Worm (Caenorhabditis elegans): ENCODE data around the gene tbb-4.

The tbb-4 gene

DNA sequence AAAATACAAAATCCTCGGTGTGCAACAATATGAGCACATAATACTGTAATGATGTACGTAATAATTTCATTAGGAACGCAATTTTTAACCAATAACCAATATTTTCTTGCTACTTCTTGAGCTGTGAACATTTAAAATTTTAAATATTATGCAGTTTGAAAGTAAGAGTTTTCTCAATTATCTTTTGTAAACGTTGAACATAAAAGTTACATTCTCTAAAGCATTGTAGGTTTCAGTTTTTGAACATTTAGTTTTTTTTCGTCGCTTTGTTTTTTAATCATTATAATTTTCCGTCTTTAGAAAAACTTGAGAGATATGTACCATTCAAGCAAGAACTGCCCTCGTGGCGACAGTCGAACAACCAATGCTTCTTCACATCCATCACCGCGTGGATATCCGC is 45.3 kb downstream of the tbb-4 start, which contains the start of gene C23F12.3:
TSS of gene C23F12.3 (plus strand) at position 301 of the 400 bp plus-strand sequence.
- TF ChIP-seq sma-9 (GFP tag; optimal IDR thresholded peaks at IDR 0.05) (no peak), sma-9 (tag; optimal IDR thresholded peaks at IDR 0.05) (no peak), Y55F3AM.14 (GFP tag; optimal IDR thresholded peaks at IDR 0.05) (no peak), ztf-1 (GFP tag; conservative IDR thresholded peaks at IDR 0.05) (no peak), mdl-1 (tag; optimal IDR thresholded peaks at IDR 0.05) (no peak), lsy-2 (tag; optimal IDR thresholded peaks at IDR 0.05) (no peak), nhr-237 (tag; optimal IDR thresholded peaks at IDR 0.05) (no peak), nhr-10 (tag; optimal IDR thresholded peaks at IDR 0.05) (no peak), mbf-1 (tag; optimal IDR thresholded peaks at IDR 0.05) (no peak), egl-27 (tag; optimal IDR thresholded peaks at IDR 0.05) (no peak), lin-13 (GFP tag; optimal IDR thresholded peaks at IDR 0.05) (no peak), sem-4 (tag; optimal IDR thresholded peaks at IDR 0.05) (no peak), crh-2 (tag; optimal IDR thresholded peaks at IDR 0.05) (no peak), nhr-129 (tag; optimal IDR thresholded peaks at IDR 0.05) (no peak), zag-1 (tag; optimal IDR thresholded peaks at IDR 0.05) (no peak), blmp-1 (tag; optimal IDR thresholded peaks at IDR 0.05; ENCODE audit: insufficient read depth) (no peak), unc-39 (tag; optimal IDR thresholded peaks at IDR 0.05) (no peak), snpc-4 (tag; optimal IDR thresholded peaks at IDR 0.05) (no peak), nhr-21 (tag; optimal IDR thresholded peaks at IDR 0.05) (no peak), dmd-4 (tag; optimal IDR thresholded peaks at IDR 0.05) (no peak)

DNA sequence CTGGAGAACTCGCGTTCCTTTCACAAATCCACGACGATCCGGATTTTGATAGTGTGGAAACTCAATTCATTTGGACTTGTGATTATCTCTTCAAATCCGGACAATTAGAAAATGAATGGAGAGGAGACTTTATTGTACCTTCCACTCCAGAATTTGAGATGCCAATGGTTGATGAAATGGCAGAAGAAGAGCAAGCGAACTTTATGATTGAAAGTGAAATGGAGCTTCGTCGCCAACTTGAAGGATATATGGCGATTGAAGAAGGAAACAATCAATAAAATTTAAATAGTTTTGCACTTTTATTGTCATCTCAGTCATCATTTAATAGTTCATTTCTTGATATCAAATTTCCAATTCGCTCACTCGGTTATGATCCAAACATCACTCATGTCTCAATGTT is 48.0 kb downstream of the tbb-4 start:
- no peak for TF ChIP-seq aly-2 (tag; optimal IDR thresholded peaks at IDR 0.05)
- no peak for TF ChIP-seq mab-5 (tag; optimal IDR thresholded peaks at IDR 0.05)
- TF ChIP-seq dmd-4 (tag; optimal IDR thresholded peaks at IDR 0.05): no peak
- no peak for TF ChIP-seq crh-2 (tag; optimal IDR thresholded peaks at IDR 0.05)
- TF ChIP-seq mdl-1 (tag; optimal IDR thresholded peaks at IDR 0.05): no peak
- TF ChIP-seq elt-1 (tag; optimal IDR thresholded peaks at IDR 0.05): no peak
- no peak for TF ChIP-seq lin-11 (tag; optimal IDR thresholded peaks at IDR 0.05)
- TF ChIP-seq ztf-4 (tag; optimal IDR thresholded peaks at IDR 0.05): no peak
- no peak for TF ChIP-seq blmp-1 (tag; optimal IDR thresholded peaks at IDR 0.05; ENCODE audit: insufficient read depth)
- TF ChIP-seq nhr-11 (tag; optimal IDR thresholded peaks at IDR 0.05): no peak
- no peak for TF ChIP-seq nhr-237 (tag; optimal IDR thresholded peaks at IDR 0.05)

DNA sequence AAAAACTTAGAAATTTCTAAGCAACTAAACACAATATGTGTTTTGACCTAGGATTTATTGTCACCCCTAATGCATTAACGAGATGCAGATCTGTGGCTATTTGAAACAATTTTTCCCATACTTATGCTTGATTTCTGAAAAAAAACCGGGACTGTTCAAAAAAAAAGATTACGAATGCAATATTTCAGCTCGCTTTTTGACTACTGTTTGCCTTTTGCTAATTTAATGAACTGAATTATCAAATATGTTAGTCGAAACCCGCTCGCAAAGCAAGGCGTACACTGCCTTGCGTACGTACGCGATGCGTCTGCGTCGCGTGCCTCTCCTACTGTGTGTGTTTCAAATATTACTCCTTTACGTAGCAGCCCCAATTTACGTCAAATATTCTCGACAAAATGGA is 49.7 kb downstream of the tbb-4 start, which contains the start of gene C23F12.4:
TSS of gene C23F12.4 (plus strand) at position 301 of the 400 bp plus-strand sequence.
- TF ChIP-seq F13H6.1 (tag; optimal IDR thresholded peaks at IDR 0.05): no peak
- no peak for TF ChIP-seq lin-39 (tag; optimal IDR thresholded peaks at IDR 0.05)
- no peak for TF ChIP-seq ceh-16 (tag; optimal IDR thresholded peaks at IDR 0.05)
- TF ChIP-seq unc-55 (GFP tag; optimal IDR thresholded peaks at IDR 0.05): no peak
- TF ChIP-seq crh-2 (tag; optimal IDR thresholded peaks at IDR 0.05): no peak
- TF ChIP-seq nhr-21 (tag; optimal IDR thresholded peaks at IDR 0.05): no peak
- TF ChIP-seq nhr-25 (tag; optimal IDR thresholded peaks at IDR 0.05): no peak
- TF ChIP-seq nhr-11 (tag; optimal IDR thresholded peaks at IDR 0.05): no peak
- TF ChIP-seq mab-5 (tag; optimal IDR thresholded peaks at IDR 0.05): no peak
- TF ChIP-seq fos-1 (tag; optimal IDR thresholded peaks at IDR 0.05): no peak
- no peak for TF ChIP-seq mbf-1 (tag; optimal IDR thresholded peaks at IDR 0.05)
